Worm (Caenorhabditis elegans) whole organism, L3 larva: ENCODE results near the gene acl-6.

Experiments used
- R02D3.7 ChIP-seq: fragments of 150-350 bp; optimal IDR thresholded peaks from 2 replicates; lab custom pipeline; 2014; ENCODE audit warnings: missing biosample characterization, missing genetic modification characterization
- ama-1 ChIP-seq: fragments of 150-350 bp; optimal IDR thresholded peaks from 2 replicates; lab custom pipeline; 2018
- ceh-9 ChIP-seq: sonication (generic microtip); optimal IDR thresholded peaks from 2 replicates; lab custom pipeline; 2018; ENCODE audit warnings: missing biosample characterization, missing genetic modification characterization
- fkh-10 ChIP-seq: sonication (generic microtip); optimal IDR thresholded peaks from 2 replicates; lab custom pipeline; 2017; ENCODE audit warnings: missing biosample characterization, missing genetic modification reagents, missing genetic modification characterization
- jun-1 ChIP-seq: fragments of 150-350 bp; optimal IDR thresholded peaks from 2 replicates; lab custom pipeline; 2014; ENCODE audit warnings: missing biosample characterization, missing genetic modification reagents, missing genetic modification characterization
- mml-1 ChIP-seq: fragments of 150-350 bp; sonication (generic microtip); optimal IDR thresholded peaks from 3 replicates; lab custom pipeline; 2014; ENCODE audit warnings: missing biosample characterization, missing genetic modification characterization
- nhr-237 ChIP-seq: fragments of 150-350 bp; optimal IDR thresholded peaks from 2 replicates; lab custom pipeline; 2014; ENCODE audit warnings: missing biosample characterization, missing genetic modification characterization
- nhr-77 ChIP-seq: fragments of 150-350 bp; optimal IDR thresholded peaks from 2 replicates; lab custom pipeline; 2014; ENCODE audit warnings: missing biosample characterization, missing genetic modification characterization
- unc-39 ChIP-seq: sonication (generic microtip); optimal IDR thresholded peaks from 4 replicates; lab custom pipeline; 2017; ENCODE audit warnings: missing biosample characterization, missing genetic modification characterization
- unc-62 ChIP-seq: fragments of 150-350 bp; sonication (generic microtip); optimal IDR thresholded peaks from 4 replicates; lab custom pipeline; 2014; ENCODE audit warnings: missing biosample characterization, missing genetic modification reagents, missing genetic modification characterization
- zag-1 ChIP-seq: fragments of 150-350 bp; optimal IDR thresholded peaks from 2 replicates; lab custom pipeline; 2014; ENCODE audit warnings: missing biosample characterization, missing genetic modification characterization

DNA sequence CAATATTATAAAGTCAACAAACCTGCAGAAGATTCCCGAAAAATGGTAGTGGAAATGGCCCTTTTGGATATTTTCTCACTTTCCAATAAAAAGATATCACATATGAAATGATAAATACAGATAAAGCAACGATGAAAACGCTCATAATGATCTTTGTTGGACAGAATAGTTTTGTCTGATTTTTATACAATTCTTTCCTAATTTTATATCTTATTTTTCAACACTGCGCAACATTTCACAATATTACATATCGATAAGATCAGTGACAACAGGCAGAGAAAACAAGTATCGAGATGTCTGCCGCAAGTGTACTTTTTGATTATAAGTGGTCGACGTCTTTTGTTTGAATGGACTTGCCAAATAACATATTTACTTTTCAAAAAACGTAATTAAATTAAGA is 10.1 kb upstream of the acl-6 start, which contains the start of gene cyp-14A5:
- TF ChIP-seq nhr-237 (tag; lab: Kevin White, UChicago) (no peak), ceh-9 (tag; lab: Kevin White, UChicago) (no peak), R02D3.7 (no peak), unc-39 (tag; lab: Kevin White, UChicago) (no peak), jun-1 (tag; lab: Kevin White, UChicago) (no peak), mml-1 (tag; lab: Kevin White, UChicago) (no peak), zag-1 (tag; lab: Kevin White, UChicago) (no peak), nhr-77 (no peak), unc-62 (no peak), ama-1 (no peak), fkh-10 (no peak)
